Worm (Caenorhabditis elegans) whole organism, late embryonic: Measurements from ENCODE around the gene Y2H9A.4.

Experiments
- ama-1 ChIP-seq: fragments of 150-350 bp; optimal IDR thresholded peaks from 2 replicates; lab custom pipeline; 2014
- ceh-22 ChIP-seq: sonication (generic microtip); optimal IDR thresholded peaks from 2 replicates; lab custom pipeline; 2017; ENCODE audit warnings: missing biosample characterization, missing genetic modification characterization
- nhr-11 ChIP-seq: fragments of 150-350 bp; optimal IDR thresholded peaks from 2 replicates; lab custom pipeline; 2014; ENCODE audit warnings: missing biosample characterization, missing genetic modification characterization
- pag-3 ChIP-seq: sonication (generic microtip); optimal IDR thresholded peaks from 2 replicates; lab custom pipeline; 2016; ENCODE audit warnings: missing compliant biosample characterization, missing genetic modification characterization, borderline replicate concordance

ce11 chrV:13426764-13427163, 18.9 kb upstream of the Y2H9A.4 start, which contains the start of gene srd-18:
- TF ChIP-seq nhr-11 (tag; lab: Kevin White, UChicago) (no peak), ceh-22 (no peak), pag-3 (tag; lab: Kevin White, UChicago) (no peak), ama-1 (no peak)
